Worm (Caenorhabditis elegans) whole organism, young adult: ENCODE results near the gene F41H10.1.

ENCODE experiments used
- B0261.1 ChIP-seq: sonication (generic microtip); optimal IDR thresholded peaks from 2 replicates; lab custom pipeline; 2016; ENCODE audit warnings: mild to moderate bottlenecking, missing genetic modification characterization, moderate library complexity, missing compliant biosample characterization
- dpff-1 ChIP-seq: sonication (generic microtip); optimal IDR thresholded peaks from 2 replicates; lab custom pipeline; 2017; ENCODE audit warnings: mild to moderate bottlenecking, missing genetic modification characterization, missing compliant biosample characterization
- snpc-4 ChIP-seq, 5 experiments: fragments of 150-350 bp in 1 of 5; sonication (generic microtip) in 4 of 5; optimal IDR thresholded peaks; 2 replicates each; lab custom pipeline; 2014 to 2018; ENCODE audit warnings: missing genetic modification characterization in 5 of 5, missing biosample characterization in 3 of 5, antibody characterized with exemption in 2 of 5, mild to moderate bottlenecking in 2 of 5, missing compliant biosample characterization in 2 of 5, missing genotype in 2 of 5, moderate library complexity in 2 of 5, missing genetic modification reagents in 1 of 5
- unc-130 ChIP-seq: sonication (generic microtip); optimal IDR thresholded peaks from 2 replicates; lab custom pipeline; 2016; ENCODE audit warnings: missing genetic modification reagents, missing genetic modification characterization, missing compliant biosample characterization

- TF ChIP-seq unc-130 (GFP tag; lab: Kevin White, UChicago), result no peak
- no peak for TF ChIP-seq B0261.1 (tag; lab: Kevin White, UChicago)
- TF ChIP-seq dpff-1 (tag; lab: Kevin White, UChicago), result no peak
- peak; percentile 18 for TF ChIP-seq snpc-4 (GFP tag; optimal IDR thresholded peaks at IDR 0.05; lab: Kevin White, UChicago)
- TF ChIP-seq snpc-4 (tag; optimal IDR thresholded peaks at IDR 0.05; lab: Kevin White, UChicago), result peak in 3 of 4 experiments; percentile 6 to 85 (median 42)
Measured at ce11 chrIV:5389951-5390350, 7.2 kb downstream of the F41H10.1 start.
